Fruit fly (Drosophila melanogaster): ENCODE measurements around the gene CG3402.

Gene CG3402

dm6 chr3L:648155-649024, 4.3 kb downstream of the CG3402 start, which contains the start of gene Gale (continued):
- TF ChIP-seq Trl (optimal IDR thresholded peaks at IDR 0.05), result peak; percentile 63 to 80
- TF ChIP-seq Trl (GFP tag; optimal IDR thresholded peaks at IDR 0.05), result no peak
- no peak for TF ChIP-seq tx (GFP tag; optimal IDR thresholded peaks at IDR 0.05)
- no peak for TF ChIP-seq CG4707 (GFP tag; optimal IDR thresholded peaks at IDR 0.05)
- TF ChIP-seq CG1602 (GFP tag; optimal IDR thresholded peaks at IDR 0.05), result no peak
- no peak for TF ChIP-seq CG7271 (tag; optimal IDR thresholded peaks at IDR 0.05)
- peak; percentile 67 for TF ChIP-seq CG6791 (GFP tag; IDR thresholded peaks at IDR 0.05; ENCODE audit: partially characterized antibody)
- TF ChIP-seq CG9437 (GFP tag; optimal IDR thresholded peaks at IDR 0.05), result no peak
- no peak for TF ChIP-seq CG4328 (GFP tag; optimal IDR thresholded peaks at IDR 0.05)
- no peak for TF ChIP-seq br (optimal IDR thresholded peaks at IDR 0.05)
- TF ChIP-seq Spps (tag; optimal IDR thresholded peaks at IDR 0.05), result no peak
- TF ChIP-seq Vsx1 (GFP tag; optimal IDR thresholded peaks at IDR 0.05), result no peak
- no peak for TF ChIP-seq slou (GFP tag; optimal IDR thresholded peaks at IDR 0.05)
- no peak for TF ChIP-seq CG16815 (GFP tag; optimal IDR thresholded peaks at IDR 0.05)
- no peak for TF ChIP-seq Sox100B (GFP tag; optimal IDR thresholded peaks at IDR 0.05)
- no peak for TF ChIP-seq da (GFP tag; optimal IDR thresholded peaks at IDR 0.05)
- no peak for TF ChIP-seq CG3407 (GFP tag; optimal IDR thresholded peaks at IDR 0.05)
- TF ChIP-seq CG16863 (GFP tag; optimal IDR thresholded peaks at IDR 0.05), result no peak
- no peak for TF ChIP-seq CG5180 (GFP tag; optimal IDR thresholded peaks at IDR 0.05)
- no peak for TF ChIP-seq CG33557 (GFP tag; optimal IDR thresholded peaks at IDR 0.05)
- TF ChIP-seq h (optimal IDR thresholded peaks at IDR 0.05), result no peak
- no peak for TF ChIP-seq insv (GFP tag; optimal IDR thresholded peaks at IDR 0.05)
- no peak for TF ChIP-seq tll (GFP tag; optimal IDR thresholded peaks at IDR 0.05)
- TF ChIP-seq CG30403 (GFP tag; optimal IDR thresholded peaks at IDR 0.05), result no peak
- no peak for TF ChIP-seq cg (GFP tag; optimal IDR thresholded peaks at IDR 0.05)
- no peak for TF ChIP-seq CG6813 (GFP tag; optimal IDR thresholded peaks at IDR 0.05)
- no peak for TF ChIP-seq corto (GFP tag; optimal IDR thresholded peaks at IDR 0.05)
- TF ChIP-seq CG17186 (GFP tag; optimal IDR thresholded peaks at IDR 0.05), result no peak
- no peak for TF ChIP-seq CG7928 (GFP tag; optimal IDR thresholded peaks at IDR 0.05)
- no peak for TF ChIP-seq kni (GFP tag; optimal IDR thresholded peaks at IDR 0.05)
- no peak for TF ChIP-seq CG7357 (GFP tag; IDR thresholded peaks at IDR 0.05)
- no peak for TF ChIP-seq HmgD (GFP tag; optimal IDR thresholded peaks at IDR 0.05)
- no peak for TF ChIP-seq NfI (GFP tag; optimal IDR thresholded peaks at IDR 0.05)
- TF ChIP-seq sob (GFP tag; IDR thresholded peaks at IDR 0.05), result peak; percentile 27; the same call in 1 of the 2 replicates
- no peak for TF ChIP-seq tap (tag; optimal IDR thresholded peaks at IDR 0.05)
- TF ChIP-seq MESR4 (GFP tag; optimal IDR thresholded peaks at IDR 0.05), result peak; percentile 33
- no peak for TF ChIP-seq Optix (GFP tag; IDR thresholded peaks at IDR 0.05)
- no peak for TF ChIP-seq vfl (GFP tag; optimal IDR thresholded peaks at IDR 0.05)
- TF ChIP-seq Sry-δ (GFP tag; optimal IDR thresholded peaks at IDR 0.05), result peak; percentile 61
- TF ChIP-seq sc (optimal IDR thresholded peaks at IDR 0.05), result no peak
- TF ChIP-seq sc (GFP tag; optimal IDR thresholded peaks at IDR 0.05), result no peak
- no peak for TF ChIP-seq CG43689 (GFP tag; IDR thresholded peaks at IDR 0.05)
- TF ChIP-seq E2f2 (GFP tag; IDR thresholded peaks at IDR 0.05), result peak; percentile 88
- no peak for TF ChIP-seq CG7987 (GFP tag; optimal IDR thresholded peaks at IDR 0.05)
- TF ChIP-seq nau (GFP tag; optimal IDR thresholded peaks at IDR 0.05), result no peak
- peak; percentile 60; the same call in 2 of the 3 replicates for TF ChIP-seq CG34224 (GFP tag; IDR thresholded peaks at IDR 0.05; ENCODE audit: partially characterized antibody)
- no peak for TF ChIP-seq Rx (GFP tag; IDR thresholded peaks at IDR 0.05)
- TF ChIP-seq CG6272 (GFP tag; IDR thresholded peaks at IDR 0.05), result no peak
- peak; percentile 40 for TF ChIP-seq CG4424 (GFP tag; optimal IDR thresholded peaks at IDR 0.05)
- no peak for TF ChIP-seq CoRest (tag; optimal IDR thresholded peaks at IDR 0.05)

All from whole organism, embryonic.